Worm (Caenorhabditis elegans): ENCODE measurements around the gene M60.7.

- TF ChIP-seq lin-13 (GFP tag; optimal IDR thresholded peaks at IDR 0.05) (no peak), mxl-2 (GFP tag; conservative IDR thresholded peaks at IDR 0.05) (no peak), zag-1 (tag; optimal IDR thresholded peaks at IDR 0.05) (no peak), dpl-1 (GFP tag; optimal IDR thresholded peaks at IDR 0.05) (no peak)
Measured at ce11 chrX:8218653-8219052, 42.3 kb downstream of the M60.7 start, which contains the start of gene K02A6.4.
